Worm (Caenorhabditis elegans): ENCODE measurements around the gene ZC376.8.
"Not testable (repeated sequence)": the region's sequence is repeated elsewhere in the genome, so short reads cannot be mapped to it uniquely, and the experiment has no call there.

ZC376.8 gene

ce11 chrV:14205214-14205613 lies 25.2 kb downstream of the ZC376.8 start, which contains the start of gene T16A9.3:
Gene T16A9.3 (plus strand): TSS chrV:14205514.
- not testable (repeated sequence) for TF ChIP-seq mab-5, ceh-16, mbf-1 (tag; optimal IDR thresholded peaks at IDR 0.05)

- TF ChIP-seq snpc-4 (tag; optimal IDR thresholded peaks at IDR 0.05) (no peak), nhr-23 (tag; optimal IDR thresholded peaks at IDR 0.05) (no peak), nhr-129 (tag; optimal IDR thresholded peaks at IDR 0.05) (no peak), R02D3.7 (tag; optimal IDR thresholded peaks at IDR 0.05) (no peak), nhr-10 (tag; optimal IDR thresholded peaks at IDR 0.05) (no peak), nhr-25 (tag; optimal IDR thresholded peaks at IDR 0.05) (no peak), zag-1 (tag; optimal IDR thresholded peaks at IDR 0.05) (no peak), blmp-1 (tag; optimal IDR thresholded peaks at IDR 0.05; ENCODE audit: insufficient read depth) (no peak), peb-1 (tag; optimal IDR thresholded peaks at IDR 0.05) (no peak), nhr-12 (tag; optimal IDR thresholded peaks at IDR 0.05) (no peak), gmeb-1 (tag; optimal IDR thresholded peaks at IDR 0.05) (no peak)
Measured at ce11 chrV:14210743-14211142, 30.7 kb downstream of the ZC376.8 start, which contains the start of gene str-230. Gene str-230 (minus strand): TSS chrV:14210843.

ce11 chrV:14212813-14213212 lies 32.8 kb downstream of the ZC376.8 start:
- TF ChIP-seq fos-1 (tag; optimal IDR thresholded peaks at IDR 0.05) (peak; percentile 78), mbf-1 (tag; optimal IDR thresholded peaks at IDR 0.05) (no peak), blmp-1 (tag; optimal IDR thresholded peaks at IDR 0.05; ENCODE audit: insufficient read depth) (peak; percentile 51), nhr-21 (tag; optimal IDR thresholded peaks at IDR 0.05) (peak; percentile 70), sma-9 (GFP tag; optimal IDR thresholded peaks at IDR 0.05) (peak; percentile 76), sma-9 (tag; optimal IDR thresholded peaks at IDR 0.05) (no peak), peb-1 (tag; optimal IDR thresholded peaks at IDR 0.05) (no peak), gmeb-1 (tag; optimal IDR thresholded peaks at IDR 0.05) (peak; percentile 53), crh-2 (tag; optimal IDR thresholded peaks at IDR 0.05) (peak; percentile 65), egl-27 (tag; optimal IDR thresholded peaks at IDR 0.05) (no peak)

ce11 chrV:14215106-14215505 lies 35.1 kb downstream of the ZC376.8 start, which contains the start of gene T16A9.5:
Gene T16A9.5 (minus strand): TSS chrV:14215206.
- no peak for TF ChIP-seq unc-39 (tag; optimal IDR thresholded peaks at IDR 0.05)
- TF ChIP-seq lin-11 (tag; optimal IDR thresholded peaks at IDR 0.05) = no peak
- no peak for TF ChIP-seq aly-2 (tag; optimal IDR thresholded peaks at IDR 0.05)
- TF ChIP-seq mab-5 (tag; optimal IDR thresholded peaks at IDR 0.05) = no peak
- TF ChIP-seq blmp-1 (tag; optimal IDR thresholded peaks at IDR 0.05; ENCODE audit: insufficient read depth) = no peak
- TF ChIP-seq nhr-11 (tag; optimal IDR thresholded peaks at IDR 0.05) = no peak
- no peak for TF ChIP-seq snpc-4 (tag; optimal IDR thresholded peaks at IDR 0.05)
- no peak for TF ChIP-seq ceh-82 (tag; optimal IDR thresholded peaks at IDR 0.05)
- no peak for TF ChIP-seq nhr-21 (tag; optimal IDR thresholded peaks at IDR 0.05)

- TF ChIP-seq unc-55 (GFP tag; optimal IDR thresholded peaks at IDR 0.05) (no peak), snpc-4 (tag; optimal IDR thresholded peaks at IDR 0.05) (no peak), ztf-11 (tag; optimal IDR thresholded peaks at IDR 0.05) (no peak), gmeb-1 (tag; optimal IDR thresholded peaks at IDR 0.05) (no peak), lin-39 (tag; optimal IDR thresholded peaks at IDR 0.05) (no peak), elt-3 (tag; optimal IDR thresholded peaks at IDR 0.05) (no peak)
Measured at ce11 chrV:14223141-14223540, 43.1 kb downstream of the ZC376.8 start.

ce11 chrV:14226373-14226772 lies 46.3 kb downstream of the ZC376.8 start, which contains the start of gene nep-21:
Gene nep-21 (minus strand): TSS chrV:14226473.
- TF ChIP-seq ceh-82 (tag; optimal IDR thresholded peaks at IDR 0.05) = no peak
- no peak for TF ChIP-seq skn-1 (tag; optimal IDR thresholded peaks at IDR 0.05)
- no peak for TF ChIP-seq mdl-1 (tag; optimal IDR thresholded peaks at IDR 0.05)
- no peak for TF ChIP-seq nhr-23 (tag; optimal IDR thresholded peaks at IDR 0.05)
- TF ChIP-seq peb-1 (tag; optimal IDR thresholded peaks at IDR 0.05) = no peak
- TF ChIP-seq lin-11 (tag; optimal IDR thresholded peaks at IDR 0.05) = no peak
- TF ChIP-seq nhr-77 (tag; optimal IDR thresholded peaks at IDR 0.05) = no peak
- no peak for TF ChIP-seq gmeb-1 (tag; optimal IDR thresholded peaks at IDR 0.05)
- TF ChIP-seq nhr-10 (tag; optimal IDR thresholded peaks at IDR 0.05) = no peak
- no peak for TF ChIP-seq lin-13 (GFP tag; optimal IDR thresholded peaks at IDR 0.05)
- no peak for TF ChIP-seq unc-62 (GFP tag; optimal IDR thresholded peaks at IDR 0.05)
- TF ChIP-seq nhr-21 (tag; optimal IDR thresholded peaks at IDR 0.05) = no peak
- no peak for TF ChIP-seq mab-5 (tag; optimal IDR thresholded peaks at IDR 0.05)
- no peak for TF ChIP-seq ceh-16 (tag; optimal IDR thresholded peaks at IDR 0.05)
- TF ChIP-seq elt-1 (tag; optimal IDR thresholded peaks at IDR 0.05) = no peak
- no peak for TF ChIP-seq mbf-1 (tag; optimal IDR thresholded peaks at IDR 0.05)
- TF ChIP-seq nhr-6 (tag; optimal IDR thresholded peaks at IDR 0.05) = no peak
- TF ChIP-seq lsy-2 (tag; optimal IDR thresholded peaks at IDR 0.05) = no peak
- no peak for TF ChIP-seq elt-3 (tag; optimal IDR thresholded peaks at IDR 0.05)
